Fruit fly (Drosophila melanogaster): Measurements from ENCODE around the gene lok.

DNA sequence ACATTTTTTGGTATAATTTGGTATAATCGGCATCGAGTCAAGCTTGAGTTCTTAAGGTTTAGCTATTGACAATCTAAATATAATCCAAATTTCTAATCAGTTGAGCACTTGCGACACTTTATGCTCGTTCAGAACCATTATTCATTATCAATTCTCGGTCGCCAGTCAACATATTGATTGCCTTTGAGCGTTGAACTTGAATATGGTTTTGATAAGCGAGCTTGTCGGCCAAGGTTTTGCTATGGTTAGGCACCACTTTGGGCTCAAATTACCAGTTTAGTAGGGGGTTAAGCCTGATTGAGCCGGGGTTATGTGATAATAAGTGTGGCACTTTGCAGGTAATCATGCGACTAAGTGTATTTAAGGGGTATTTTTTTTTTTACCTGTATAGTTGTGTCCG, 13.2 kb downstream of the lok start:
- TF ChIP-seq CG8478 (optimal IDR thresholded peaks at IDR 0.05) (no peak), CTCF (optimal IDR thresholded peaks at IDR 0.05) (no peak)
